Fruit fly (Drosophila melanogaster) whole organism: ENCODE measurements around the gene senju.

Source experiments
- CG8478 ChIP-seq: fragments of >200 bp; optimal IDR thresholded peaks from 2 replicates; lab custom pipeline; 2018; ENCODE audit warnings: inconsistent platforms
- Dll ChIP-seq: fragments of >200 bp; optimal IDR thresholded peaks from 2 replicates; lab custom pipeline; 2017
- usp ChIP-seq: fragments of >200 bp; optimal IDR thresholded peaks from 2 replicates; lab custom pipeline; 2017; ENCODE audit warnings: missing biosample characterization, missing genetic modification characterization, mixed read lengths

DNA sequence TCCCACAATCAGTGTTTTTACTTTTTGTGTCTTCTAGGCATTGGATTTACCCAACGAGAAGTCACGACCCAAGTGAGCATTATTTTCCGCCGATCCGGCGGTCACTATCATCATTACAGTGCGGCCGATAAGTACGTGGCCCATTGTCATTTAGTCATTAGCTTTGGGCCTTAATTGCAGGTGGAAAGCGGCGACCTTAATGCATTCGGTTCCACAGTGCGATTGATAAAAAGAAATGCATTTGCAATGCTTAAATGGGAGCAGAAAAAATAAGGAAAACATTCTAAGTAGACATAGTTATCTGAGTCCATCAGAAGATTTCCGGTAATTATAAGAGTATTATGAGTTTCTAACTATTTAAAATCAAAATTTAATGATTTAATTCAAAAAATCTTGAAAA, 39.5 kb downstream of the senju start:
- no peak for TF ChIP-seq CG8478 (lab: Kevin White, UChicago)
- TF ChIP-seq usp (GFP tag; lab: Kevin White, UChicago): no peak
- TF ChIP-seq Dll (lab: Kevin White, UChicago): no peak
